Fruit fly (Drosophila melanogaster): Measurements from ENCODE around the gene CG32845.

Gene CG32845

DNA sequence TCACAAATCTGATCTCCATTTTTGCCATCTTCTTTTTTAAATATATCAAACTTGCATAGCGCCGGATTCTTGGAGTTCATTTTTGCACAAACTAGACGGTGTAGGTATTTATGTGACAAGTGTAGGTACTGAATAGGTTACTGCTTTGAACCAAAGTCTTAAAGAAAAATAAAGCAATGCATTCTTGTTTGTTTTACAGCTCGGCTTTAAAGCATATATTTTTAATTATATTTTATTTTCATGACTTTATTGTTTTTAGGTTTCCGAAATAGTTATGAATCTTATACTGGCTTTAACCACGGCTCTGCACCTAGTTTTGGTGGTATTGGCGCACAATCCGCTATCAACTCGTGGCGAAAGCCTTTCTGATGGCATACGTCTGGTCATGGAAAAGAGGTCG, at the start of gene CG32845:
Gene CG32845 (minus strand): TSS at position 101 of the 400 bp plus-strand sequence.
- no peak for TF ChIP-seq CTCF (optimal IDR thresholded peaks at IDR 0.05)
- no peak for TF ChIP-seq CG8478 (optimal IDR thresholded peaks at IDR 0.05)

DNA sequence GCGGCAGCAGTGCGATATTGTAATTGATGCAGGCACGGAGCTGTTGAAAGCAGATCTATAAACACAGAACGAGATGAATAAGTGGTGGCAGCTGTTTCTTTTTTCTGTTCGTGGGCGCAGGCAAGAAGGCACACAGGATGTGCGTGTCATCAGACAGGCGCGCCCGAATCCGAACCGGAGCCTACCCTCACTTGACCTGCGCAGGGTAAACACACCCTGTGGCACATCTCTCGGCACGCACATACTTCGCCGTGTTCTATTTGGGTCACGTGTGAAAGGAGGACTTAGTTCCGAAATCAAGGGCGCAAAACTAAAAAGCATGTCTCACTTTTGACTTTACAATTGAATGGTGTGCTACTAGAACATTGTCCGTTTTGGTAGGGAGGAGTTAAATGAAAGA, 48.3 kb upstream of the CG32845 start:
- TF ChIP-seq CG8478 (optimal IDR thresholded peaks at IDR 0.05) = no peak
- no peak for TF ChIP-seq CTCF (optimal IDR thresholded peaks at IDR 0.05)

DNA sequence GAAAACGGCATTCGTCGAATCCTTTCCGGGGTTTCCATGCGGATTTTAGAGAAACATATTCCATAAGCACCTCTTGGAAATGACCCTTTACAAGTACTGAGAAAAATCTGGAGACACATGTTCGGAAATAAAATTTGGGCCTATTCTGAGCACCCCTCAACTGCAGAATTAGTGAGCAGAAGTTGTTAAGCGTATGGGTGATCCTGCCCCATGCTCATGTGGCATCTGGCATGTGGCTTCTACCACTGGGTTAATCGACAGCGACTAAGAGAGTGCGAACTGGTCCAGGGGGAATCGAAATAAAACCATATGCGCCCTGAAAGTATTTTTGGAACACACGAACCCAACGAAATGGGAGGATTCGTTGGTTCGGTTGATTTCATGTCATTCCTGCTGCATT, 47.6 kb upstream of the CG32845 start:
- TF ChIP-seq CG8478 (optimal IDR thresholded peaks at IDR 0.05) (no peak), CTCF (optimal IDR thresholded peaks at IDR 0.05) (no peak)

DNA sequence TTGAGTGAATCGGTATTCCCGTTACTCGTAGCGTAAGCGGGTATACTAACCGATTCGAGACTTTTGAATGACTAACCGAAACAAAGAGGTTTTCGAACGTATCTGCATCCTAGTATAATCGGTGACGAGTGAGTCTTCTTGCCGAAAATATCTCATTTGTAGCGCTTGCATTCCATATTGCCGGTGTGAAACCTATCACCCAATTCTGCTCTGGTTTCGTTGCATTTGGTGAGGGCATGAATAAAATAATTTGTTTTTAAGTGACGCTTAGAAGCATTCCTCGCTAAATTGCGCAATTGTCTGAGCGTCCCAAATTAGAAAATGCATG, 46.8 kb upstream of the CG32845 start:
- TF ChIP-seq CTCF (optimal IDR thresholded peaks at IDR 0.05) (no peak), CG8478 (optimal IDR thresholded peaks at IDR 0.05) (no peak)

DNA sequence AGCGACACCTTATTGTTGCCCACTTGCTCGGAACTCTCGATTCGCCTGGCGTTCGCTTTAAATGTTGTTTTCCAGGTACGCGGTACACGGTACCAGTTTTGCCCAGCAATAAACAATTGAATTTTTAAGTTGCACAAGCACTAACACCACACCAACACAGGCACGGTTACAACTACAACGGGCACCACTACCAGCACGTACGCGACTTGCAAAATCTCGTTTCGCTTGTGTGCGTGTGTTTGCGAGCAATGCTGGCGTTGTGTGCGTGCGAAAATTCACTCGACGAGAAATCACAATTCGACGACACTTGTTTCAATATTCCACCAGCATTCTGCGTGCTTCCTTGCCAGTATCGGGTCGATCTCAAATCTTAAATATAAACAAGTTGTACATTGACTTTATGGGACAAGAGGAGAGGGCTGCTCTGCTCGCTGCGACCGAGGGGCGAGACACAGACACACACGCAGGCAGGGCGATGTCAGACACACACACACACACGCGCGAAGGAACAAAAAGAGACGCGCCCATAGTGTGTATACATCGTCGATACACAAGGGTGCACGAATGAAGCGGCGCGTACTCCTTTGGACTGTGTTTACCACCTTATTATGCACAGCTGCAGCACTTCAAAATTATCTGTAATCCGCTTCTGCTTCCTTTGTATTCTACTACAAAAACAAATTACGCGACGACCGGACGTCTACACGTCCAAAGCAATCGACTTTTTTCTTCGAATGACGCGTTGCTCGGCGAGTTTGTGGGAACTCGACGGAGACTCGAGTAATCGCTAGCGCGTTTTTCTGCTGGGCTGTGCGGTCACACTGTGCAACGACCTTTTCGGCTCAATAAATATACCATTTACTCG, 46.2 kb upstream of the CG32845 start, which contains the start of gene fwd:
Gene fwd (minus strand): TSS at position 740 of the 865 bp plus-strand sequence.
- peak; percentile 10 for TF ChIP-seq CG8478 (optimal IDR thresholded peaks at IDR 0.05)
- TF ChIP-seq CTCF (optimal IDR thresholded peaks at IDR 0.05) = peak; percentile 19 to 41

DNA sequence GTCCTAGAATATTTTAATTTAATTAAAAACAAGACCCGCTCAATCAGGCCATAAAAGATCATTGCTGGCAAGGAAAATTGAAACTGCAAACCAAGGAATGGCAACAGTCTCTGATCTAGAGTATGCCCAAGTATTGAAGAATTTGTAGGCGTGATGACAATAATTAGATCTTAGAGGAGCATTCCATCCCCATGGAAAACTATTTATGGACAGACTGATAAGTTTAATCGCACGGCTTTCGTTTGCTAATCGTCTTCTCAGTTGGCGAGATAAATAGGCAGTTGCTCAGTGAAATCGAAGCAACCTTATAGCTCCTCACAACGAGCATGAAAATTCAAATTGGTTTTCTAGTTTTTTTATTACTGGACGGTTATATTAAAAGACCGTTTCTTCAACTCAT, 43.6 kb upstream of the CG32845 start, which contains the start of gene ddbt:
Gene ddbt (plus strand): TSS at position 301 of the 400 bp plus-strand sequence.
- TF ChIP-seq CG8478 (optimal IDR thresholded peaks at IDR 0.05) (no peak), CTCF (optimal IDR thresholded peaks at IDR 0.05) (no peak)

DNA sequence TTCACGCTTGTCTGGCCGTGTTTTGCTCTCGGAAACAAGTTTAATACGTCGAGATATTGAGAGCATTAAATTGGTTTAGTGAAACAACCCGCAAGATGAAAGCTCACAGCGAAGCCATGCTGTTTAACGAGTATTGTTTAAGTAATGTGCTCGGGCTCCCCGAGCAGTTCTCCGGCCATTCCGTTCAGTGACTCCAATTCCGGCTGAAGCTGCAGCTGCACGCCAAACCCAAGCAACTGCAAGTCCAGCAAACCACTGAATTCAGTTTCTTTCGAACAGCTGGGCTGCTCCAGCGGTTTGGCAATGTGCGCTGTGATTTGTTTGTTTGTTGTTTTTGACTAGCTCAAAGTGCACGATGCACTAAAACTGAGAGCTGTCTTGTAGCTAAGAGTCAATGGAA, 41.9 kb upstream of the CG32845 start:
- TF ChIP-seq CTCF (optimal IDR thresholded peaks at IDR 0.05) (no peak), CG8478 (optimal IDR thresholded peaks at IDR 0.05) (no peak)

DNA sequence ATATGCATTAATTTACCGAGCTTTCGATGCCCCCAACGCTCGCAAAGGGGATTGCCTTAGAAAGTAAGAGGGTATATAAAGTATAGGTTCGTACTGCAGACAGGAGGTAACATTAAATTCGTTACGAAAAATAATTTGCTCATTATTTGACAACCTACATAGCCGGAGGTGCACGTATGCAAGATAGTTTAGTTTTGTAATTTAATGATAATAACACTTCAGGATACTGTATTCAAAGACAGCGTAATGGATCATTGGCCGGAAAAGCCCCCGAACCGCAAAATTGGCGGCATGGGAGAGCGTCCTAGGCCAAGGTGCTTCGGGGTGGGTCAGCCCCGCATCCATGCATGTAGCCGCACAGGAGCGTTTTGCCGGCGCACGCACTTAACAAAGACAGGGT, 39.1 kb upstream of the CG32845 start:
- TF ChIP-seq CG8478 (optimal IDR thresholded peaks at IDR 0.05) = no peak
- TF ChIP-seq CTCF (optimal IDR thresholded peaks at IDR 0.05) = no peak

DNA sequence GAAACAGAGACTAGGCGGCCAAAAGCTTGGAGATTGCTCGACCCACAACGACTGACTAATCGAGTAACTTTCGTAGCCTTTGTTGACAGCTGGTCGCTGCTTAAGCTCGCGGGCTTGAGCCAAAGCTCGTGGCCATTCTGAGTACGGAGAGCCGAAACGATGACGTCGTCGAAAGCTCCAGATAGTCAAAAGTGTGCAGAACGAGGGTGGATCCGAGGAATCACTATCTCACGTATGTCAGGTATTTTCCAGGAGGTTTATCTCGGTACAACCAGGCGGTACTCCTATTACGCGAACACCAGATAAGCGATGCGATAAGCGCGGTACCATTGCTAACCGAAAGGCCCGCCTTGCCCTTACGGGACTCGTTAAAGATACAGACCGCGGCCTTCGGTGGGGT, 38.4 kb upstream of the CG32845 start:
- TF ChIP-seq CG8478 (optimal IDR thresholded peaks at IDR 0.05) = no peak
- no peak for TF ChIP-seq CTCF (optimal IDR thresholded peaks at IDR 0.05)

DNA sequence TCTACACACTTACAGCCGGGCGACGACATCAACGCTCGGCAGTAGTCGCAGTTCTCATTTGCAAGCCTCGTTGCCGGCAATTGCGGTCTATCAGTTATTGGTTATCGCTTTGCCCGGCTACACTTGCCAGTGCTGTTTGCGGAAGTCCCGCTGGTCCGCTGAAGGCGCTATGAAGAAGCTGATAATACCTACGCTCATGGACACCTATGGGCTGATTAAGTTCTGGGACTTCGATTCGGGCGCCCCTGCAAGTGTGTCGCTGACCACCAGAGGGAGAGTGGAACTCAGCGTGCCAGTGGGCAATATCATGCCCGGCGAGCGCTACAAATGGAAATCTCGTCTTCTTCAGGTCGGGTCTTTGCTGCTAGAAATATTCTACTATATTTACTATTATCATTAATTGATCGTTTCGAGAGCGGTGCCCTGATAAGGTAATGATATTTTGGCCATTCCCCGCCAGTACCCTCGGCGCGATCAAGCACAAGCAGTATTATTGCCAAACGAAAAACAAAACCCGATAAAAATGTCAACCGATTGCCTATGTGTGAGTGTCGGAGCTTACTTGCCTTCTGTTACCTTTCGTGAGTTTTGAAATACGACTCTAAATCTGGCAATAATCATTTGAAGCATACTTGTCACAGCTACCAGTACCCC, 26.9 kb upstream of the CG32845 start:
- TF ChIP-seq CTCF (optimal IDR thresholded peaks at IDR 0.05) = no peak
- TF ChIP-seq CG8478 (optimal IDR thresholded peaks at IDR 0.05) = no peak

DNA sequence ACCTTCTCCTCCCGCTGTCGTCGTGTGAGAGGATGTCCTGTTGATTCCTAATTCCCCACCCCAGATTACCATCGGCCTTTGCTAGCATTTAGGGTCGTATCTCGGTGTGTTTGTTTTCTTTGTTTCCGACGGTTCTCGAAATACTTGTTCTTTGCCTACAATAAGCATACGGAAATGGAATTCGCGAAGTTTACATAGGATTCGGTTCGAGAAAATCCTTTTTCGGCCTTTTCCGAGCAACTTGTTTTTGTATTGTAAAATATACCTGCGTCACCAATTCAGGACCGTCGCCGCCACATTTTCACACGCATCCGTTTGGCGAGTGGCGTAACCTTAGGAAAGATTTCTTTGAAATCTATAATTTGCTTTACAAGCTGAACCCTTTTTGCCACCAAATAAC, 25.3 kb upstream of the CG32845 start:
- TF ChIP-seq CTCF (optimal IDR thresholded peaks at IDR 0.05) (no peak), CG8478 (optimal IDR thresholded peaks at IDR 0.05) (no peak)

DNA sequence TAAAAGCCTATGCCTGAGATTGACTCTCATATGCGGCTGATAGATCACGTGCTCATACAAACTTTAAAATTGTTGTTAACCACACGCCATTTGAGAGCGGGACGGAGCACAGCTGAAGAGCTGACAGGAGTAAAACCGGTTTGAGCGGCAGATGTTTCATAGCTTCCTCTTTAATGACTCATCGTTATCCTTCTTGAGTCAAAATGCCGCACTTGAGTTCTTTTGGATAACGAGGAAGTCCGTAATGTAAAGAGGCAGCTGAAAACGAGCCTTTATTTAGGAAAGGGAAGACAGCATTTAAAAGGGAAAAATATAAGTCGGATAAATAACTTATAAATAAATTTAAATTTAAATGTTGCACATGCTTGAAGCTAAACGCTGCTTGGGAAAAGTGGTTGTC, 24.0 kb upstream of the CG32845 start:
- TF ChIP-seq CTCF (optimal IDR thresholded peaks at IDR 0.05) = no peak
- TF ChIP-seq CG8478 (optimal IDR thresholded peaks at IDR 0.05) = no peak

DNA sequence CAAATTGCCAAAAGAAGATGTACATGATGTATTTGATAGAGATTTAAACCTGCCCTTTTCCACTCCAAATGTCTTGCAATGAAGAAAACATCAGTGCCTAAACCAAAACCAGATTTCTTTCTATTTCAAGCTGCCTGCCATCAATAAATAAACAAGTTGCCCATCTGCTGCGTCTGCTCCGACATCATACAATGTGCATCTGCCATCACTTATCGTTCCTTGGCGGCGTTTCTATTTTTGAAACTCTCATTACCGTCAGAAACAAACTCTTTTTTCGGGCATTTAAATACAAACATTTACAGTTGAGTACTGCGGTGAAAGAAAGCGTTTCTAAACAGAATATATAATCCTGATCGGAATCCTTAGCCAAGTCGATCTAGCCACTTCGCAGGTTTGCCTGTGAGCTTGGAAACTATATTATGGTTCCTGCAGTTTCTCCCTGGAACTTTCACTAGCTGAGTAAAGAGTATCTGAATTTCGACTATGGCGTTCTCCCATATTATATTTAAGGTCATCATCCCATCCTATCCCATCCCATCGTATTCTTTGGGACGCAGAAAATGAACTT, 21.7 kb upstream of the CG32845 start:
- no peak for TF ChIP-seq CTCF (optimal IDR thresholded peaks at IDR 0.05)
- no peak for TF ChIP-seq CG8478 (optimal IDR thresholded peaks at IDR 0.05)

DNA sequence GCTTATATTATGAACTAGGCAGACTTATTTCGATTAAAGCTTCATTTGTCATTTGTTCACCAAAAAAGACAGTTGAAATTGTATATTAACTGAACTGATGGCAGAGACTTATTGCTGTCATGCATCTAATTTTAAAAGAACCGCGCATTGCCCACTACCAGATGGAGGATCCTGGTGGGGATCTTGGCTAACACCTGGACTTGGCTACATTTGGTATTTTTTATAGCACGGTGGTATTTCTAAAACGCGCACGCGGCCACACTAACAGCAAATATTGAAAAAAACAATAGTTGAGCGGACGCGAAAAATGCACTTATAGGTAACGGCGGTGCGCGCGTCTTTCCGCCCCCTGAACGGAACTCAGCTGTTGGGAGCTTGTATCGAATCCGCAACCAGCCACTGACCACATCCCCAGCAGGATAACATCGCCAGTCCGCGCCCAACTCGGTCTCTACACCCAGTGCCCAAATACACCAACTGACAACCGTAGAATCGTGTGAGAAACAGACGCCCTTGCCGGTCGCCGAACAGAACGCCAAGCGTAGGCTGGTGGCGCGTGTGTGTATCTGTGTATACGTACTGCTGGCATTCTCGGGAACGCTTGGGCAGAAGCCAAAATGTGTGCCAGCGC, 19.1 kb upstream of the CG32845 start:
- TF ChIP-seq CG8478 (optimal IDR thresholded peaks at IDR 0.05) (no peak), CTCF (optimal IDR thresholded peaks at IDR 0.05) (peak; percentile 40 to 48)

DNA sequence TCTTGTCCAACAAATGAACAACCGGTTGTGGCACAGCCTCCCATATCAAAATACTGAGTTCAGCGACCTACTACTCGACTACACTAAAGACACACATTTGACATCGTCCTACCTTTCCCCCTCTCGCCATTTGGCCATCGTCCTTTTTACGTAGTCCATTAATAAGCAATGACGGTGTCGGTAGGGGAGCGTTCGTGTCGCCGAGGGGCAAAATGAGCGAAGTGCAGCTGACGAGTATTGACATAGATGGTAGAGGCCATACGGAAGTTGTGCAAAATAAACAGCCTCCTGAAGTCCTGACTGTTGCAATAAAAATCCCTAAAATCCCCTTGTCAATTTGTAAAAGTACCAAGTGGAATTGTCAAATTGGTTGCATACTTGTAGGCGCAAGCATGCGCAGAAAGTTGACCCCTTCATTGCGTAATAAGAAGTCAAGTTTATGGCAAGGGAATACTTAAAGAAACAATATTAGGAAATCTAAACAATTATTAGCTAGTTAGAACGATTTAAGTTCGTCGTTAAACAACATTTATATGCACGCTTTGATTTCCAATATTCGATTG, 18.5 kb upstream of the CG32845 start:
- TF ChIP-seq CG8478 (optimal IDR thresholded peaks at IDR 0.05) (no peak), CTCF (optimal IDR thresholded peaks at IDR 0.05) (no peak)
